Fruit fly (Drosophila melanogaster) Kc167 (cell line): ENCODE data around the gene Cep290.
"Not testable (repeated sequence)": the region's sequence is repeated elsewhere in the genome, so short reads cannot be mapped to it uniquely, and the experiment has no call there.

Experiments used
- Myc ChIP-seq: fragments of >200 bp; optimal IDR thresholded peaks from 2 replicates; lab custom pipeline; 2017; ENCODE audit warnings: missing external identifiers
- Sin3A ChIP-seq: fragments of >200 bp; optimal IDR thresholded peaks from 2 replicates; lab custom pipeline; 2018; ENCODE audit warnings: missing external identifiers
- h ChIP-seq: fragments of >200 bp; optimal IDR thresholded peaks from 3 replicates; lab custom pipeline; 2018; ENCODE audit warnings: missing external identifiers
- insv ChIP-seq: fragments of >200 bp; optimal IDR thresholded peaks from 3 replicates; lab custom pipeline; 2018; ENCODE audit warnings: missing external identifiers
- psq ChIP-seq: fragments of >200 bp; optimal IDR thresholded peaks from 2 replicates; lab custom pipeline; 2017; ENCODE audit warnings: missing external identifiers
- ttk ChIP-seq: sonication (Bioruptor generic); optimal IDR thresholded peaks from 2 replicates; lab custom pipeline; 2017; ENCODE audit warnings: missing external identifiers

Cep290 gene

dm6 chr3L:837552-838187 is 6.1 kb upstream of the Cep290 start, which contains the start of the genes CG13901 and CG13887:
Gene CG13901 (minus strand): TSS chr3L:837821.
Gene CG13887 (plus strand): TSS chr3L:837861.
- no peak for TF ChIP-seq ttk (lab: Kevin White, UChicago)
- TF ChIP-seq Myc (lab: Kevin White, UChicago): no peak
- peak; percentile 13 for TF ChIP-seq h
- no peak for TF ChIP-seq insv (lab: Kevin White, UChicago)

- TF ChIP-seq ttk (lab: Kevin White, UChicago) (no peak), h (no peak), insv (lab: Kevin White, UChicago) (no peak), Sin3A (lab: Kevin White, UChicago) (no peak), Myc (lab: Kevin White, UChicago) (no peak), psq (no peak)
Observed at dm6 chr3L:841260-841659, 2.5 kb upstream of the Cep290 start, which contains the start of the genes JMJD5 and Gr61a. Gene JMJD5 (minus strand): TSS chr3L:841360. Gene Gr61a (plus strand): TSS chr3L:841451.

dm6 chr3L:851061-851460 is 7.3 kb downstream of the Cep290 start, which contains the start of gene Dci:
Gene Dci (plus strand): TSS chr3L:851346.
- TF ChIP-seq psq: no peak
- no peak for TF ChIP-seq insv (lab: Kevin White, UChicago)
- TF ChIP-seq Myc (lab: Kevin White, UChicago): no peak
- no peak for TF ChIP-seq ttk (lab: Kevin White, UChicago)
- TF ChIP-seq Sin3A (lab: Kevin White, UChicago): no peak
- TF ChIP-seq h: no peak

- no peak for TF ChIP-seq h
Observed at dm6 chr3L:852267-852666, 8.5 kb downstream of the Cep290 start.

- TF ChIP-seq insv (lab: Kevin White, UChicago) (no peak), Sin3A (lab: Kevin White, UChicago) (no peak), h (no peak), psq (no peak)
Observed at dm6 chr3L:857063-858015, 13.6 kb downstream of the Cep290 start, which contains the start of gene dpr20. Gene dpr20 (minus strand): TSS chr3L:857248.

dm6 chr3L:865096-865495 is 21.4 kb downstream of the Cep290 start, which contains the start of gene CG12502:
Gene CG12502 (plus strand): TSS chr3L:865396.
- not testable (repeated sequence) for TF ChIP-seq h; psq; Sin3A (lab: Kevin White, UChicago)

dm6 chr3L:868800-869199 is 25.1 kb downstream of the Cep290 start:
- TF ChIP-seq h (no peak), insv (lab: Kevin White, UChicago) (no peak), psq (no peak), Sin3A (lab: Kevin White, UChicago) (no peak), ttk (lab: Kevin White, UChicago) (no peak), Myc (lab: Kevin White, UChicago) (no peak)

dm6 chr3L:871713-872112 is 28.0 kb downstream of the Cep290 start, which contains the start of gene Usp10:
Gene Usp10 (plus strand): TSS chr3L:871899.
- TF ChIP-seq insv (lab: Kevin White, UChicago) (no peak), Myc (lab: Kevin White, UChicago) (no peak), psq (no peak), ttk (lab: Kevin White, UChicago) (no peak), h (no peak), Sin3A (lab: Kevin White, UChicago) (no peak)

dm6 chr3L:872389-872972 is 28.8 kb downstream of the Cep290 start:
- no peak for TF ChIP-seq insv (lab: Kevin White, UChicago)
- no peak for TF ChIP-seq Myc (lab: Kevin White, UChicago)
- no peak for TF ChIP-seq h

- TF ChIP-seq psq (no peak), Myc (lab: Kevin White, UChicago) (no peak), ttk (lab: Kevin White, UChicago) (no peak), Sin3A (lab: Kevin White, UChicago) (no peak), insv (lab: Kevin White, UChicago) (no peak), h (no peak)
Observed at dm6 chr3L:875416-876011, 31.8 kb downstream of the Cep290 start.

dm6 chr3L:876087-876486 is 32.4 kb downstream of the Cep290 start:
- TF ChIP-seq Myc (lab: Kevin White, UChicago): no peak
- TF ChIP-seq ttk (lab: Kevin White, UChicago): no peak
- no peak for TF ChIP-seq psq
- no peak for TF ChIP-seq h
- TF ChIP-seq insv (lab: Kevin White, UChicago): no peak
- no peak for TF ChIP-seq Sin3A (lab: Kevin White, UChicago)

- no peak for TF ChIP-seq psq
- no peak for TF ChIP-seq h
- TF ChIP-seq Myc (lab: Kevin White, UChicago): no peak
- no peak for TF ChIP-seq Sin3A (lab: Kevin White, UChicago)
- TF ChIP-seq ttk (lab: Kevin White, UChicago): no peak
- TF ChIP-seq insv (lab: Kevin White, UChicago): no peak
Observed at dm6 chr3L:876656-877055, 32.9 kb downstream of the Cep290 start.
